Worm (Caenorhabditis elegans): ENCODE data around the gene glb-7.

glb-7 gene

ce11 chrIV:2135880-2136279 lies 13.3 kb downstream of the glb-7 start:
- peak; percentile 57 for TF ChIP-seq pes-1 (GFP tag; IDR thresholded peaks at IDR 0.05)

- TF ChIP-seq F13C5.2 (tag; optimal IDR thresholded peaks at IDR 0.05) (no peak), tbx-11 (GFP tag; IDR thresholded peaks at IDR 0.05) (no peak), hnd-1 (tag; optimal IDR thresholded peaks at IDR 0.05) (no peak), pes-1 (GFP tag; IDR thresholded peaks at IDR 0.05) (no peak), flt-1 (GFP tag; IDR thresholded peaks at IDR 0.05) (no peak), ama-1 (optimal IDR thresholded peaks at IDR 0.05) (no peak), B0310.2 (tag; optimal IDR thresholded peaks at IDR 0.05) (no peak), ets-7 (tag; optimal IDR thresholded peaks at IDR 0.05) (no peak), tbx-37 (GFP tag; conservative IDR thresholded peaks at IDR 0.05) (no peak), tra-4 (tag; optimal IDR thresholded peaks at IDR 0.05) (no peak), hmg-4 (GFP tag; optimal IDR thresholded peaks at IDR 0.05) (no peak)
Measured at ce11 chrIV:2136607-2137006, 14.0 kb downstream of the glb-7 start, which contains the start of gene test-1. test-1 (plus strand) TSS chrIV:2136951.

DNA sequence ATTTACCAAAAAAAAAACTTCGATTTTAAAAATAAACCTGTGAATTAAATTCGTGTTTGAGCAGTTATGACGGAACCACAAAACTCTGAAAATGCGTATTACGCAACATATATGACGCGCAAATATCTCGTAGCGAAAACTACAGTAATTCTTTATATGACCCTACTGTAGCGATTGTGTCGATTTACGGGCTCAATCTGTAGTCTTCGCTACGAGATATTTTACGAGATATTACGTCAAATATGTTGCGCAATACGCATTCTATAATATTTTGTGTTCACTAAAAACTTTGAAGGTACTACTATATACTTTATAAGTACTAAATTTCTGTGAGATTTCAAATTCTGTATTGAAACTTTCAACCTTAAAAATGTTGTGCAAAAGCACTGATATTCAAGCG lies 14.9 kb downstream of the glb-7 start:
- no peak for TF ChIP-seq ets-7 (tag; optimal IDR thresholded peaks at IDR 0.05)
- no peak for TF ChIP-seq ceh-36 (tag; optimal IDR thresholded peaks at IDR 0.05)
- TF ChIP-seq hnd-1 (tag; optimal IDR thresholded peaks at IDR 0.05), result no peak
- TF ChIP-seq hmg-4 (GFP tag; optimal IDR thresholded peaks at IDR 0.05), result no peak
- no peak for TF ChIP-seq pes-1 (GFP tag; IDR thresholded peaks at IDR 0.05)
- TF ChIP-seq tbx-37 (GFP tag; conservative IDR thresholded peaks at IDR 0.05), result no peak
- no peak for TF ChIP-seq aly-1 (tag; optimal IDR thresholded peaks at IDR 0.05)
- TF ChIP-seq F13C5.2 (tag; optimal IDR thresholded peaks at IDR 0.05), result no peak
- no peak for TF ChIP-seq sea-1 (GFP tag; conservative IDR thresholded peaks at IDR 0.05)
- no peak for TF ChIP-seq B0310.2 (tag; optimal IDR thresholded peaks at IDR 0.05)
- TF ChIP-seq ceh-13 (GFP tag; optimal IDR thresholded peaks at IDR 0.05), result no peak
- no peak for TF ChIP-seq tbx-11 (GFP tag; IDR thresholded peaks at IDR 0.05)
- no peak for TF ChIP-seq hmbx-1 (tag; optimal IDR thresholded peaks at IDR 0.05)
- TF ChIP-seq flt-1 (GFP tag; IDR thresholded peaks at IDR 0.05), result no peak
- no peak for TF ChIP-seq tra-4 (tag; optimal IDR thresholded peaks at IDR 0.05)

- TF ChIP-seq ceh-36 (tag; optimal IDR thresholded peaks at IDR 0.05) (no peak), hmg-4 (GFP tag; optimal IDR thresholded peaks at IDR 0.05) (no peak), tra-4 (tag; optimal IDR thresholded peaks at IDR 0.05) (no peak), scrt-1 (GFP tag; IDR thresholded peaks at IDR 0.05) (no peak), B0310.2 (tag; optimal IDR thresholded peaks at IDR 0.05) (no peak), ceh-13 (GFP tag; optimal IDR thresholded peaks at IDR 0.05) (no peak), ets-7 (tag; optimal IDR thresholded peaks at IDR 0.05) (no peak)
Measured at ce11 chrIV:2140543-2140942, 18.0 kb downstream of the glb-7 start, which contains the start of gene C54E4.12. C54E4.12 (minus strand) TSS chrIV:2140643.

DNA sequence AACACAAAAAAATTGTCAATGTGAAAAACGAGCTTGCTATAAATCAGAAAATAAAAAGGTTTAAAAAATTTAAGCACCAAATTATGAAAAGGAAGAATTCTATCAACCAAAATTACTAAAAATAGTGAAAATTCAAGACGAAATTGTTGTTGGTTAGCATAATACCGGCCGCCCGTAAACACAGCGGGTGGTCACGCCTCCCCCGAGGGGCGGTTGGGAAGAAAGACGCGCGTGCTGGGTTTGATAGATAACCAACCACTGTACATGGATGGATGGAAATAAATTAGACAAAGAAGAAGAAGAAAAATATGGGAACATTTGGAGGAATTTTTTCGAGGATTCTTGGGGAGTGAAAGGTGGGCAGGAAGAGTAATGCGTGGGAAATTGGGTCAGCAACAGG lies 19.7 kb downstream of the glb-7 start:
- no peak for TF ChIP-seq F13C5.2 (tag; optimal IDR thresholded peaks at IDR 0.05)
- TF ChIP-seq tbx-11 (GFP tag; IDR thresholded peaks at IDR 0.05), result no peak
- TF ChIP-seq hmg-4 (GFP tag; optimal IDR thresholded peaks at IDR 0.05), result no peak
- no peak for TF ChIP-seq tbx-37 (GFP tag; conservative IDR thresholded peaks at IDR 0.05)
- no peak for TF ChIP-seq scrt-1 (GFP tag; IDR thresholded peaks at IDR 0.05)
- TF ChIP-seq B0310.2 (tag; optimal IDR thresholded peaks at IDR 0.05), result no peak
- TF ChIP-seq flt-1 (GFP tag; IDR thresholded peaks at IDR 0.05), result no peak
- TF ChIP-seq aly-1 (tag; optimal IDR thresholded peaks at IDR 0.05), result no peak
- no peak for TF ChIP-seq ceh-13 (GFP tag; optimal IDR thresholded peaks at IDR 0.05)
- no peak for TF ChIP-seq hmbx-1 (tag; optimal IDR thresholded peaks at IDR 0.05)
- TF ChIP-seq sea-1 (GFP tag; conservative IDR thresholded peaks at IDR 0.05), result no peak
- TF ChIP-seq hnd-1 (tag; optimal IDR thresholded peaks at IDR 0.05), result no peak

ce11 chrIV:2149247-2149756 lies 26.7 kb downstream of the glb-7 start, which contains the start of gene C54E4.5:
C54E4.5 (minus strand) TSS chrIV:2149297.
- no peak for TF ChIP-seq ama-1 (optimal IDR thresholded peaks at IDR 0.05)
- no peak for TF ChIP-seq tbx-37 (GFP tag; conservative IDR thresholded peaks at IDR 0.05)
- TF ChIP-seq tbx-11 (GFP tag; IDR thresholded peaks at IDR 0.05), result no peak
- TF ChIP-seq flt-1 (GFP tag; IDR thresholded peaks at IDR 0.05), result no peak
- no peak for TF ChIP-seq B0310.2 (tag; optimal IDR thresholded peaks at IDR 0.05)
- no peak for TF ChIP-seq hnd-1 (tag; optimal IDR thresholded peaks at IDR 0.05)
- TF ChIP-seq tra-4 (tag; optimal IDR thresholded peaks at IDR 0.05), result no peak
- TF ChIP-seq scrt-1 (GFP tag; IDR thresholded peaks at IDR 0.05), result no peak
- no peak for TF ChIP-seq hmbx-1 (tag; optimal IDR thresholded peaks at IDR 0.05)
- TF ChIP-seq aly-1 (tag; optimal IDR thresholded peaks at IDR 0.05), result no peak
- no peak for TF ChIP-seq ceh-36 (tag; optimal IDR thresholded peaks at IDR 0.05)
- TF ChIP-seq sea-1 (GFP tag; conservative IDR thresholded peaks at IDR 0.05), result no peak
- no peak for TF ChIP-seq ets-7 (tag; optimal IDR thresholded peaks at IDR 0.05)
- no peak for TF ChIP-seq hmg-4 (GFP tag; optimal IDR thresholded peaks at IDR 0.05)
- TF ChIP-seq ceh-13 (GFP tag; optimal IDR thresholded peaks at IDR 0.05), result no peak
- TF ChIP-seq F13C5.2 (tag; optimal IDR thresholded peaks at IDR 0.05), result no peak
- TF ChIP-seq pes-1 (GFP tag; IDR thresholded peaks at IDR 0.05), result no peak

ce11 chrIV:2156239-2156638 lies 33.7 kb downstream of the glb-7 start:
- TF ChIP-seq hmg-4 (GFP tag; optimal IDR thresholded peaks at IDR 0.05) (no peak), hnd-1 (tag; optimal IDR thresholded peaks at IDR 0.05) (no peak), tbx-11 (GFP tag; IDR thresholded peaks at IDR 0.05) (no peak), F13C5.2 (tag; optimal IDR thresholded peaks at IDR 0.05) (no peak), tra-4 (tag; optimal IDR thresholded peaks at IDR 0.05) (no peak)

- no peak for TF ChIP-seq sea-1 (GFP tag; conservative IDR thresholded peaks at IDR 0.05)
- no peak for TF ChIP-seq hmbx-1 (tag; optimal IDR thresholded peaks at IDR 0.05)
- TF ChIP-seq pes-1 (GFP tag; IDR thresholded peaks at IDR 0.05), result no peak
- TF ChIP-seq ama-1 (optimal IDR thresholded peaks at IDR 0.05), result no peak
- TF ChIP-seq scrt-1 (GFP tag; IDR thresholded peaks at IDR 0.05), result no peak
- no peak for TF ChIP-seq flt-1 (GFP tag; IDR thresholded peaks at IDR 0.05)
- TF ChIP-seq F13C5.2 (tag; optimal IDR thresholded peaks at IDR 0.05), result no peak
- TF ChIP-seq ceh-36 (tag; optimal IDR thresholded peaks at IDR 0.05), result no peak
Measured at ce11 chrIV:2159069-2159468, 36.5 kb downstream of the glb-7 start, which contains the start of gene gcy-37. gcy-37 (minus strand) TSS chrIV:2159169.
